Worm (Caenorhabditis elegans) whole organism, early embryonic: ENCODE data around the gene abu-14.

Experiments
- B0310.2 ChIP-seq: sonication (generic microtip); optimal IDR thresholded peaks from 2 replicates; lab custom pipeline; 2016; ENCODE audit warnings: mild to moderate bottlenecking, missing genetic modification characterization, missing compliant biosample characterization
- F13C5.2 ChIP-seq: sonication (generic microtip); optimal IDR thresholded peaks from 2 replicates; lab custom pipeline; 2017; ENCODE audit warnings: mild to moderate bottlenecking, missing genetic modification characterization, inconsistent platforms, missing compliant biosample characterization
- aly-1 ChIP-seq: sonication (generic microtip); optimal IDR thresholded peaks from 2 replicates; lab custom pipeline; 2016; ENCODE audit warnings: missing genetic modification characterization, missing compliant biosample characterization
- ama-1 ChIP-seq: fragments of 150-350 bp; optimal IDR thresholded peaks from 2 replicates; lab custom pipeline; 2014
- ceh-13 ChIP-seq: fragments of 200-800 bp; sonication (Bioruptor generic); optimal IDR thresholded peaks from 2 replicates; lab custom pipeline; 2018; ENCODE audit warnings: mild to moderate bottlenecking, missing genetic modification characterization, missing compliant biosample characterization
- ceh-36 ChIP-seq: sonication (generic microtip); optimal IDR thresholded peaks from 2 replicates; lab custom pipeline; 2016; ENCODE audit warnings: missing genetic modification characterization, inconsistent platforms, missing compliant biosample characterization
- ets-7 ChIP-seq: sonication (generic microtip); optimal IDR thresholded peaks from 2 replicates; lab custom pipeline; 2016; ENCODE audit warnings: missing genotype, missing genetic modification characterization, missing compliant biosample characterization
- flt-1 ChIP-seq: fragments of 200-800 bp; sonication (Bioruptor generic); IDR thresholded peaks from 2 replicates; pipeline ENCODE4 v1.3.6; 2022; ENCODE audit warnings: missing genetic modification characterization, missing compliant biosample characterization
- hmbx-1 ChIP-seq: sonication (generic microtip); optimal IDR thresholded peaks from 2 replicates; lab custom pipeline; 2016; ENCODE audit warnings: mild to moderate bottlenecking, missing genetic modification characterization, missing compliant biosample characterization
- hmg-4 ChIP-seq: fragments of 200-800 bp; sonication (Bioruptor generic); optimal IDR thresholded peaks from 2 replicates; lab custom pipeline; 2018; ENCODE audit warnings: mild to moderate bottlenecking, missing genetic modification characterization, missing compliant biosample characterization
- hnd-1 ChIP-seq: sonication (generic microtip); optimal IDR thresholded peaks from 2 replicates; lab custom pipeline; 2016; ENCODE audit warnings: missing genetic modification characterization, missing compliant biosample characterization
- pes-1 ChIP-seq: fragments of 200-800 bp; sonication (Bioruptor generic); IDR thresholded peaks from 2 replicates; pipeline ENCODE4 v1.3.6; 2022; ENCODE audit warnings: missing genetic modification reagents, missing genetic modification characterization, missing compliant biosample characterization
- scrt-1 ChIP-seq: fragments of 200-800 bp; sonication (Bioruptor generic); IDR thresholded peaks from 2 replicates; pipeline ENCODE4 v1.3.6; 2022; ENCODE audit warnings: missing genetic modification characterization, missing compliant biosample characterization
- sea-1 ChIP-seq: fragments of 200-800 bp; sonication (Bioruptor generic); conservative IDR thresholded peaks from 2 replicates; pipeline ENCODE4 v1.3.6; 2022; ENCODE audit warnings: missing genetic modification characterization, missing compliant biosample characterization
- tbx-11 ChIP-seq: fragments of 200-800 bp; sonication (Bioruptor generic); IDR thresholded peaks from 2 replicates; pipeline ENCODE4 v1.3.6; 2022; ENCODE audit warnings: missing genetic modification characterization, missing compliant biosample characterization
- tbx-37 ChIP-seq: fragments of 200-800 bp; sonication (Bioruptor generic); conservative IDR thresholded peaks from 2 replicates; pipeline ENCODE4 v1.3.6; 2022; ENCODE audit warnings: missing genetic modification reagents, missing genetic modification characterization, missing compliant biosample characterization
- tra-4 ChIP-seq: sonication (generic microtip); optimal IDR thresholded peaks from 2 replicates; lab custom pipeline; 2017; ENCODE audit warnings: missing genetic modification characterization, missing compliant biosample characterization

The abu-14 gene

DNA sequence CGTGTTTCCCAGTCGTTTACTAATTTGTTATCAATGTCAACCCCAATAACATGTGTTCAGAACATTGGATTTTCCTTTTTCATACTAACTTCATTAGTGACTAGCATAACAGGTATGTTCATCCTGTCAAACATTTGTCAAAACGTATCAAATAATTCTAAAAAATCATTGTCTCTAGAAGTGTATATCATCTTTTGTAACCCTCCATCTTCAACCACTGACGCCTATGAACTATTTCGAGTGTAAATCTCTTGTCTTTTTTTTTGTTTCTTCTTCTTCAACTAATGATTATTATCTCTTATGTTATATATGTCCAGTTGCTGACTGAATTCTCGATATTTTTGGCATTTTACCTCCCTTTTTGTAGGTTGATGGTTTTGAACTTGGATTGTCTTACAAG lies 10.7 kb upstream of the abu-14 start:
- no peak for TF ChIP-seq scrt-1 (GFP tag; lab: Robert Waterston, UW)
- no peak for TF ChIP-seq tbx-37 (GFP tag; lab: Robert Waterston, UW)
- TF ChIP-seq ama-1 (lab: Kevin White, UChicago): no peak
- no peak for TF ChIP-seq aly-1 (tag; lab: Kevin White, UChicago)

DNA sequence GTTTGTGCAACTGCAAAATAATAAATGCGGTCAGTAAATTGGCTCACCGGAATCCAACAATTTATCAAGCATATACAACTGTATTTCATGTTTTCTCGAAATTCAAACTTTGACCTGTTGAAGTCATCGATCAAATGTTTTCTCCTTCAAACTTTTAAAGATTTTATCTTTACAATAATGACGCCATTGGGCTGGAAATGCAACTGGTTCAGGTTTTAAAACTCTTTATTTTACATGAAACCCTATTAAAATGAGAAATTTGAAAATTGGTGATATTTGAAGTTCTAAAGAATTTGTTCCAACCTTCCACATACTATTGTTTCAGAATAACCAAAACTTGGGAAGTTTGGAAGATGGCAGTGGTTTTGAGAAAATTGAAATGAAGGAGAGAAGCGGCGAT lies 10.0 kb upstream of the abu-14 start:
- TF ChIP-seq ceh-36 (tag; lab: Kevin White, UChicago) (no peak), ets-7 (tag; lab: Kevin White, UChicago) (no peak), pes-1 (GFP tag; lab: Robert Waterston, UW) (no peak), hmg-4 (GFP tag; lab: Kevin White, UChicago) (no peak), flt-1 (GFP tag; lab: Robert Waterston, UW) (no peak), sea-1 (GFP tag; lab: Robert Waterston, UW) (no peak), hmbx-1 (tag; lab: Kevin White, UChicago) (no peak), B0310.2 (no peak), tra-4 (tag; lab: Kevin White, UChicago) (no peak)

DNA sequence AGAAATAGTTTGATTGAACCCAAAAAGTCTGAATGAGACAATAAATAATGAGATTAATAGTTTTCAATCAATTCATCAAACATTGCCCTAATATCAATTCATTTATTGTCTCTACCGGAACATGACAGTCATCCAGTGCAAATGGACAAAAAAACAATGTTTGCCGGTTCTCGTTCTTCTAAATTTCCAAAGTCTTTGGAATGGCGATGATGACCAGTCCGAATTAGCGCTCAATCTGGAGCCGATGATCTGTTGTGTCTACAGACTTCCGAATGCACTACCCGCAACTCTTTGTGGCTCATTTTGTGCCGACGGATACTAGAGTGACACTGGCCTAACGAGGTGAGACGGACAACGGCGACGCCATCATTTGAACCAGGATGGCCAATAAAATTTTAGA lies 9.3 kb upstream of the abu-14 start, which contains the start of gene T26C5.3:
Gene T26C5.3 (plus strand): TSS at position 301 of the 400 bp plus-strand sequence.
- TF ChIP-seq hmbx-1 (tag; lab: Kevin White, UChicago): no peak
- no peak for TF ChIP-seq flt-1 (GFP tag; lab: Robert Waterston, UW)
- TF ChIP-seq F13C5.2 (tag; lab: Kevin White, UChicago): no peak
- TF ChIP-seq ceh-13 (GFP tag; lab: Kevin White, UChicago): no peak
- no peak for TF ChIP-seq tbx-37 (GFP tag; lab: Robert Waterston, UW)
- TF ChIP-seq B0310.2: no peak
- no peak for TF ChIP-seq ets-7 (tag; lab: Kevin White, UChicago)
- TF ChIP-seq hnd-1: no peak
- no peak for TF ChIP-seq ama-1 (lab: Kevin White, UChicago)
- TF ChIP-seq pes-1 (GFP tag; lab: Robert Waterston, UW): no peak
- TF ChIP-seq ceh-36 (tag; lab: Kevin White, UChicago): no peak
- TF ChIP-seq tbx-11: no peak
- no peak for TF ChIP-seq aly-1 (tag; lab: Kevin White, UChicago)
- no peak for TF ChIP-seq scrt-1 (GFP tag; lab: Robert Waterston, UW)
- TF ChIP-seq sea-1 (GFP tag; lab: Robert Waterston, UW): no peak
- no peak for TF ChIP-seq hmg-4 (GFP tag; lab: Kevin White, UChicago)
- TF ChIP-seq tra-4 (tag; lab: Kevin White, UChicago): no peak

DNA sequence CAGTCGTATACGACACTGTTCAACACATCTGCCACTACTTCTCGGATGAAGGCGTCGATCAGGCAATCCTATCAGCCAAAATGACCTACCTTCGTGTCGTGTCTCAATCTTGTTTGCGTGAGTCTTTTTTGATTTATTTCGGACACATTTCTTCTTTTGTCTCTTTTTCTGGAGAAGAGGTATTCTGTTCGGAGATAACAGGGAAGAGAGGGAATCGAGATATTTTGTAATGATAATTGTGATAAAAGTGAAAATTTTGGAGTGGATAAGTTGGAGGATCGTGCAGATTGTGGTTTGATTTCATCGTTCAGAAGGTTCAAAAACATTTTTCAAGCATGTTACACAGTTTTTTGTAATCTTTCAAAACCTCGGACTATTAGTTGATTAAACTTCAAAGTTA lies 6.8 kb upstream of the abu-14 start:
- no peak for TF ChIP-seq ceh-36 (tag; lab: Kevin White, UChicago)
- TF ChIP-seq F13C5.2 (tag; lab: Kevin White, UChicago): no peak
- no peak for TF ChIP-seq tra-4 (tag; lab: Kevin White, UChicago)
- TF ChIP-seq tbx-37 (GFP tag; lab: Robert Waterston, UW): no peak
- no peak for TF ChIP-seq sea-1 (GFP tag; lab: Robert Waterston, UW)
- no peak for TF ChIP-seq ets-7 (tag; lab: Kevin White, UChicago)

DNA sequence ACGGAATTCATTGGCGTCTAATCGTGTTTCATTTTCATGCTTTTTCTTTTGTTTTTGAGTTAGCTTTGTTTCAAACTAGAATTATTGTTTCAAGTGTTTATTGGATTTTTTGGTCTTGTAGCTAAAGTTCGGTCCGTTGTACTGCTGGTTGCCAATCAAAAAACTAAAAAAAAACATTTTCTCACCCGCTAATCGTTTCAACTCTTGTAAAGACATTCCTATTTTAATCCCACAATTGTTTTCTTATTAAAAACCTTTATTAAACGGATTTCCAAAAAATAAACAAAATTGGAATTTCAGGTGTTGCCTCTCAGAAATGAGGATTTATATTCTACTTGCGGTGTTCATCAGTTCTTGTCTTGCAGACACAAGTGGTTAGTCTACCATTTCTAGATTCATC lies 5.9 kb upstream of the abu-14 start, which contains the start of gene T26C5.2:
Gene T26C5.2 (plus strand): TSS at position 301 of the 400 bp plus-strand sequence.
- TF ChIP-seq aly-1 (tag; lab: Kevin White, UChicago) (no peak), scrt-1 (GFP tag; lab: Robert Waterston, UW) (no peak), hmbx-1 (tag; lab: Kevin White, UChicago) (no peak), ceh-13 (GFP tag; lab: Kevin White, UChicago) (no peak), ceh-36 (tag; lab: Kevin White, UChicago) (no peak), tbx-37 (GFP tag; lab: Robert Waterston, UW) (no peak), tbx-11 (no peak), tra-4 (tag; lab: Kevin White, UChicago) (no peak), flt-1 (GFP tag; lab: Robert Waterston, UW) (no peak), hmg-4 (GFP tag; lab: Kevin White, UChicago) (no peak), sea-1 (GFP tag; lab: Robert Waterston, UW) (no peak), B0310.2 (no peak), ama-1 (lab: Kevin White, UChicago) (no peak), F13C5.2 (tag; lab: Kevin White, UChicago) (no peak)

DNA sequence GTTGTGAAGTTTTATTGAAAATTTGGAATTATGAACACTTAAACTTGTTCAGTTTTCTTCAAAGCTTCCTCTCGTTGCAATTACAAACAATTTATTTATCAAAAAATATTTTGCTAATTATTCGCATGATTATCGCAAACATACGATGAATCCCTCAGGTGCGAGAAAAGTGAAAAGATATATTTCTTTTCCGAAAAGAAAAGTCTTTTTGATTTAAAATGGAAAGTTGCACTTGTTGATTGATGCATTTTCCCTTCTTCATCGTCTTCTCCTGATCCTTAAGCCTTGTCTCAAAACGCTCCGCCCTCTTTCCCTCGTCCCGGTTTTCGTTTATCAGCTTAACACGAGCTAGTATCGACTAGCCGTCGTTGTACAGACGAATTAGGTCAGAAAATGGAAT lies 5.5 kb upstream of the abu-14 start:
- TF ChIP-seq hmg-4 (GFP tag; lab: Kevin White, UChicago): no peak
- TF ChIP-seq ceh-13 (GFP tag; lab: Kevin White, UChicago): no peak
- no peak for TF ChIP-seq B0310.2
- TF ChIP-seq ceh-36 (tag; lab: Kevin White, UChicago): no peak
- TF ChIP-seq sea-1 (GFP tag; lab: Robert Waterston, UW): no peak
- TF ChIP-seq tbx-37 (GFP tag; lab: Robert Waterston, UW): no peak
- no peak for TF ChIP-seq ets-7 (tag; lab: Kevin White, UChicago)
- TF ChIP-seq flt-1 (GFP tag; lab: Robert Waterston, UW): no peak
- no peak for TF ChIP-seq pes-1 (GFP tag; lab: Robert Waterston, UW)
- TF ChIP-seq aly-1 (tag; lab: Kevin White, UChicago): no peak
- TF ChIP-seq F13C5.2 (tag; lab: Kevin White, UChicago): no peak
- no peak for TF ChIP-seq ama-1 (lab: Kevin White, UChicago)
- no peak for TF ChIP-seq hmbx-1 (tag; lab: Kevin White, UChicago)
- no peak for TF ChIP-seq tbx-11
- no peak for TF ChIP-seq tra-4 (tag; lab: Kevin White, UChicago)
- TF ChIP-seq scrt-1 (GFP tag; lab: Robert Waterston, UW): no peak
- TF ChIP-seq hnd-1: no peak

DNA sequence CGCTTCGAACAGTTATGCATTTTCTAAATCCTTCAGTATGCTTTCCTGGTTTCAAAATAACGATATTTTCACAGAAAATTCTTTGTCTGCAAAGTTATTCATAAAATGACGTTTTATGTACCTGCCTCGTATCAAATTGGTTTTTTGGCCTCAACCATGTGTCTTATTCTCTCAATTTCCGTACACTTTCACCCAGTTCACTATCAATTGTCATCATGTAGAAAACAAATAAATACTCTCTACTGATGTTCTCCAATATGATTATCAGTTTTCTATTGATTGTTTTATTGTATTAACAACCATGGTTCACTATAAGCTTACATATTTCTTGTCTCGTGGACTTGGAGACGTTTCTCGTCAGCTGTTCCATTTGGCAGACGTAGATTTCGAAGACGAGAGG lies 4.2 kb upstream of the abu-14 start, which contains the start of gene gst-13:
Gene gst-13 (plus strand): TSS at position 218 of the 400 bp plus-strand sequence.
- TF ChIP-seq pes-1 (GFP tag; lab: Robert Waterston, UW) (no peak), hmg-4 (GFP tag; lab: Kevin White, UChicago) (no peak), ceh-13 (GFP tag; lab: Kevin White, UChicago) (no peak), F13C5.2 (tag; lab: Kevin White, UChicago) (no peak), tbx-37 (GFP tag; lab: Robert Waterston, UW) (no peak), flt-1 (GFP tag; lab: Robert Waterston, UW) (no peak), ama-1 (lab: Kevin White, UChicago) (no peak), hmbx-1 (tag; lab: Kevin White, UChicago) (no peak), ceh-36 (tag; lab: Kevin White, UChicago) (no peak), tra-4 (tag; lab: Kevin White, UChicago) (no peak)
